Fruit fly (Drosophila melanogaster): ENCODE measurements around the gene sicily.

dm6 chrX:11881686-11882085 is 9.8 kb upstream of the sicily start:
- TF ChIP-seq EcR (GFP tag; optimal IDR thresholded peaks at IDR 0.05) (no peak), CG32121 (GFP tag; IDR thresholded peaks at IDR 0.05) (no peak), rn (GFP tag; IDR thresholded peaks at IDR 0.05) (no peak), CG15710 (tag; optimal IDR thresholded peaks at IDR 0.05) (no peak), CG12605 (GFP tag; IDR thresholded peaks at IDR 0.05) (no peak), CG8159 (tag; optimal IDR thresholded peaks at IDR 0.05) (no peak), gl (tag; optimal IDR thresholded peaks at IDR 0.05) (peak; percentile 33), CG13204 (GFP tag; optimal IDR thresholded peaks at IDR 0.05) (no peak), CG4496 (GFP tag; IDR thresholded peaks at IDR 0.05) (no peak)

All from whole organism, pupa.